Worm (Caenorhabditis elegans): ENCODE measurements around the gene R13D11.1.

ce11 chrV:800271-800670, 17.0 kb upstream of the R13D11.1 start:
- TF ChIP-seq ztf-11 (tag; optimal IDR thresholded peaks at IDR 0.05) (no peak), snpc-4 (tag; optimal IDR thresholded peaks at IDR 0.05) (no peak), lin-11 (tag; optimal IDR thresholded peaks at IDR 0.05) (no peak), ama-1 (optimal IDR thresholded peaks at IDR 0.05) (no peak)

All from whole organism, L2 larva.